Worm (Caenorhabditis elegans) whole organism, early embryonic: ENCODE measurements around the gene F47B8.8.
"Not testable (repeated sequence)": the region's sequence is repeated elsewhere in the genome, so short reads cannot be mapped to it uniquely, and the experiment has no call there.

ENCODE experiments used
- B0310.2 ChIP-seq: sonication (generic microtip); optimal IDR thresholded peaks from 2 replicates; lab custom pipeline; 2016; ENCODE audit warnings: mild to moderate bottlenecking, missing genetic modification characterization, missing compliant biosample characterization
- F13C5.2 ChIP-seq: sonication (generic microtip); optimal IDR thresholded peaks from 2 replicates; lab custom pipeline; 2017; ENCODE audit warnings: mild to moderate bottlenecking, missing genetic modification characterization, inconsistent platforms, missing compliant biosample characterization
- aly-1 ChIP-seq: sonication (generic microtip); optimal IDR thresholded peaks from 2 replicates; lab custom pipeline; 2016; ENCODE audit warnings: missing genetic modification characterization, missing compliant biosample characterization
- ama-1 ChIP-seq: fragments of 150-350 bp; optimal IDR thresholded peaks from 2 replicates; lab custom pipeline; 2014
- ceh-13 ChIP-seq: fragments of 200-800 bp; sonication (Bioruptor generic); optimal IDR thresholded peaks from 2 replicates; lab custom pipeline; 2018; ENCODE audit warnings: mild to moderate bottlenecking, missing genetic modification characterization, missing compliant biosample characterization
- ceh-36 ChIP-seq: sonication (generic microtip); optimal IDR thresholded peaks from 2 replicates; lab custom pipeline; 2016; ENCODE audit warnings: missing genetic modification characterization, inconsistent platforms, missing compliant biosample characterization
- ets-7 ChIP-seq: sonication (generic microtip); optimal IDR thresholded peaks from 2 replicates; lab custom pipeline; 2016; ENCODE audit warnings: missing genotype, missing genetic modification characterization, missing compliant biosample characterization
- flt-1 ChIP-seq: fragments of 200-800 bp; sonication (Bioruptor generic); IDR thresholded peaks from 2 replicates; pipeline ENCODE4 v1.3.6; 2022; ENCODE audit warnings: missing genetic modification characterization, missing compliant biosample characterization
- hmbx-1 ChIP-seq: sonication (generic microtip); optimal IDR thresholded peaks from 2 replicates; lab custom pipeline; 2016; ENCODE audit warnings: mild to moderate bottlenecking, missing genetic modification characterization, missing compliant biosample characterization
- hmg-4 ChIP-seq: fragments of 200-800 bp; sonication (Bioruptor generic); optimal IDR thresholded peaks from 2 replicates; lab custom pipeline; 2018; ENCODE audit warnings: mild to moderate bottlenecking, missing genetic modification characterization, missing compliant biosample characterization
- hnd-1 ChIP-seq: sonication (generic microtip); optimal IDR thresholded peaks from 2 replicates; lab custom pipeline; 2016; ENCODE audit warnings: missing genetic modification characterization, missing compliant biosample characterization
- pes-1 ChIP-seq: fragments of 200-800 bp; sonication (Bioruptor generic); IDR thresholded peaks from 2 replicates; pipeline ENCODE4 v1.3.6; 2022; ENCODE audit warnings: missing genetic modification reagents, missing genetic modification characterization, missing compliant biosample characterization
- scrt-1 ChIP-seq: fragments of 200-800 bp; sonication (Bioruptor generic); IDR thresholded peaks from 2 replicates; pipeline ENCODE4 v1.3.6; 2022; ENCODE audit warnings: missing genetic modification characterization, missing compliant biosample characterization
- sea-1 ChIP-seq: fragments of 200-800 bp; sonication (Bioruptor generic); conservative IDR thresholded peaks from 2 replicates; pipeline ENCODE4 v1.3.6; 2022; ENCODE audit warnings: missing genetic modification characterization, missing compliant biosample characterization
- tbx-11 ChIP-seq: fragments of 200-800 bp; sonication (Bioruptor generic); IDR thresholded peaks from 2 replicates; pipeline ENCODE4 v1.3.6; 2022; ENCODE audit warnings: missing genetic modification characterization, missing compliant biosample characterization
- tbx-37 ChIP-seq: fragments of 200-800 bp; sonication (Bioruptor generic); conservative IDR thresholded peaks from 2 replicates; pipeline ENCODE4 v1.3.6; 2022; ENCODE audit warnings: missing genetic modification reagents, missing genetic modification characterization, missing compliant biosample characterization
- tra-4 ChIP-seq: sonication (generic microtip); optimal IDR thresholded peaks from 2 replicates; lab custom pipeline; 2017; ENCODE audit warnings: missing genetic modification characterization, missing compliant biosample characterization

The F47B8.8 gene

ce11 chrV:14294396-14294795 is 37.1 kb upstream of the F47B8.8 start, which contains the start of gene F14D7.9:
TSS of gene F14D7.9 (plus strand) at chrV:14294696.
- no peak for TF ChIP-seq hmg-4 (GFP tag; lab: Kevin White, UChicago)
- TF ChIP-seq tbx-37 (GFP tag; lab: Robert Waterston, UW): no peak
- TF ChIP-seq hmbx-1 (tag; lab: Kevin White, UChicago): no peak
- TF ChIP-seq B0310.2: no peak
- no peak for TF ChIP-seq scrt-1
- no peak for TF ChIP-seq tbx-11 (GFP tag; lab: Robert Waterston, UW)
- TF ChIP-seq ceh-36: no peak
- no peak for TF ChIP-seq sea-1 (GFP tag; lab: Robert Waterston, UW)
- no peak for TF ChIP-seq ceh-13 (GFP tag; lab: Kevin White, UChicago)
- no peak for TF ChIP-seq hnd-1 (tag; lab: Kevin White, UChicago)
- TF ChIP-seq ets-7 (tag; lab: Kevin White, UChicago): no peak
- TF ChIP-seq aly-1 (tag; lab: Kevin White, UChicago): no peak
- no peak for TF ChIP-seq flt-1
- no peak for TF ChIP-seq F13C5.2 (tag; lab: Kevin White, UChicago)

- TF ChIP-seq ets-7 (tag; lab: Kevin White, UChicago) (no peak), aly-1 (tag; lab: Kevin White, UChicago) (no peak), B0310.2 (no peak), scrt-1 (no peak), hmg-4 (GFP tag; lab: Kevin White, UChicago) (no peak), ama-1 (no peak), tbx-37 (GFP tag; lab: Robert Waterston, UW) (no peak), hmbx-1 (tag; lab: Kevin White, UChicago) (no peak), ceh-36 (no peak), ceh-13 (GFP tag; lab: Kevin White, UChicago) (no peak), sea-1 (GFP tag; lab: Robert Waterston, UW) (no peak)
Measured at ce11 chrV:14296499-14296898, 35.0 kb upstream of the F47B8.8 start, which contains the start of gene F14D7.3. TSS of gene F14D7.3 (plus strand) at chrV:14296799.

DNA sequence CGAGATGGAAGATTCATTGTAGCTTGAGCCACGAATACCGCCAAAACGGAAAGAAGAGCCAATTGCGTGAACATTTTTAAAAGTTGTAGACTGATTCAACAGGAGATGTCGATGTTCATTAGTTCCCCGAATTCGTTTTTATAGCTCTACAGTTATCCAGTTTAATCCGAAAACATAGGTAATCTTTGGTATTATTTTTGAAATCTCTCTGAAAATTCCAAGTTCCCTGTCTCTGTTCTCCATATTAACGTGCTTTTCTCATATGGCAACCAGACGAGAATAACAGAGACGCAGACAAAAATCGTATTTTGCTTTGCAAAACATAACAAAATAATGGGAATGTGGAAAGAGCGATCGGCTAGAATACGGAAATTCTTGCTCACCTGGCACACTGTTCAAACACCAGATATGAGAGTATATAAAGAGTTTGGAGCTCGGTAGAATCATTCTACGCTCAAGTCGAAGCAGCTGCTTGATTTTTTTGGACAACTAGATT is 31.9 kb upstream of the F47B8.8 start, which contains the start of the genes spig-3 and F14D7.12:
spig-3 (minus strand) TSS at position 101 of the 496 bp plus-strand sequence.
F14D7.12 (plus strand) TSS at position 446 of the 496 bp plus-strand sequence.
- TF ChIP-seq ama-1 (no peak), pes-1 (GFP tag; lab: Robert Waterston, UW) (no peak), ceh-36 (no peak), flt-1 (no peak), ceh-13 (GFP tag; lab: Kevin White, UChicago) (no peak), tbx-11 (GFP tag; lab: Robert Waterston, UW) (no peak), tra-4 (tag; lab: Kevin White, UChicago) (no peak), hnd-1 (tag; lab: Kevin White, UChicago) (no peak), aly-1 (tag; lab: Kevin White, UChicago) (no peak), F13C5.2 (tag; lab: Kevin White, UChicago) (no peak), sea-1 (GFP tag; lab: Robert Waterston, UW) (no peak), ets-7 (tag; lab: Kevin White, UChicago) (no peak), hmbx-1 (tag; lab: Kevin White, UChicago) (no peak), hmg-4 (GFP tag; lab: Kevin White, UChicago) (no peak), scrt-1 (no peak)

DNA sequence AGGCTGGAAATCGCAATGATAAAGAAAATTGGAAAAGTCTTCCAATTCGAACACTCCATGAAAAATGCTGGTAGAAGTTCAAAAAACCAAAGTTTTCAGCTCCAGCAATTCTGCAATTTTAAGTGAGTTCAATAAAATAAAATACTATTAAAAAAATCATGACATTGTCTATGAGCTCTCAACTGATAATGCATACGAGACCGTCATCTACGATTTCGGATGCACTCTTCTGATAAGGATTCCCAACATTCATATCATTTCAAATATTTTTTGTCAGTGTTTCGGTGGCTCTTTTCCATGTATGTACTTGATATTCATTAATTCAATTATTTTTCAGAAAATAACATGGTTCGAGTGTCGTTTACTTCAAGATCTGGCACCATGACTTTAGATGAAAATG is 30.5 kb upstream of the F47B8.8 start, which contains the start of gene F14D7.6:
F14D7.6 (plus strand) TSS at position 338 of the 400 bp plus-strand sequence.
- TF ChIP-seq aly-1 (tag; lab: Kevin White, UChicago) (no peak), scrt-1 (no peak), B0310.2 (no peak), sea-1 (GFP tag; lab: Robert Waterston, UW) (no peak), ceh-13 (GFP tag; lab: Kevin White, UChicago) (no peak), hmg-4 (GFP tag; lab: Kevin White, UChicago) (no peak), tra-4 (tag; lab: Kevin White, UChicago) (no peak), F13C5.2 (tag; lab: Kevin White, UChicago) (no peak), tbx-11 (GFP tag; lab: Robert Waterston, UW) (no peak), ama-1 (no peak), ets-7 (tag; lab: Kevin White, UChicago) (no peak), ceh-36 (no peak), hmbx-1 (tag; lab: Kevin White, UChicago) (no peak), tbx-37 (GFP tag; lab: Robert Waterston, UW) (no peak)

DNA sequence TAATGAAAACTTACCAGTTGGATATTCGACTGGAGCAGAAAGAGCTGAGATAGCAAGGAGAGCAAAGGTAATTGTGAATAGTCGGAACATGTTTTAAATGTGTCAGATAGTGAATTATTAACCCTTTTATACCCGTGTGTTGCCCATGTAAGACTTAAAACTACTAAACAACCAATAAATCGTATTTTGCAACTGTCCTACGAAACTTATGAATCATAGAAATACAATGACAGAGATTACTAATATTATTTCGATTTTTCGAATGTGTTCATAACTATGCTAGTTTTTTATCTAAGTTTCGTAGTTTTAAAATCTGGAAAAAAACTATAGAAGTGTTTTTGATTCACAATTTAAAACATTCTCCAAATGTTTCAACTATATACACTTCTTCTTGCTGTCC is 24.8 kb upstream of the F47B8.8 start, which contains the start of gene spig-4:
spig-4 (minus strand) TSS at position 101 of the 400 bp plus-strand sequence.
- TF ChIP-seq ama-1; hmg-4 (GFP tag; lab: Kevin White, UChicago); ceh-36: not testable (repeated sequence)

- TF ChIP-seq ceh-36; ceh-13 (GFP tag; lab: Kevin White, UChicago); flt-1: not testable (repeated sequence)
Measured at ce11 chrV:14308164-14308563, 23.4 kb upstream of the F47B8.8 start, which contains the start of gene spig-5. TSS of gene spig-5 (plus strand) at chrV:14308464.

- TF ChIP-seq B0310.2; scrt-1; hmg-4 (GFP tag; lab: Kevin White, UChicago): not testable (repeated sequence)
Measured at ce11 chrV:14309632-14310031, 21.9 kb upstream of the F47B8.8 start, which contains the start of gene F14D7.14. TSS of gene F14D7.14 (plus strand) at chrV:14309932.

DNA sequence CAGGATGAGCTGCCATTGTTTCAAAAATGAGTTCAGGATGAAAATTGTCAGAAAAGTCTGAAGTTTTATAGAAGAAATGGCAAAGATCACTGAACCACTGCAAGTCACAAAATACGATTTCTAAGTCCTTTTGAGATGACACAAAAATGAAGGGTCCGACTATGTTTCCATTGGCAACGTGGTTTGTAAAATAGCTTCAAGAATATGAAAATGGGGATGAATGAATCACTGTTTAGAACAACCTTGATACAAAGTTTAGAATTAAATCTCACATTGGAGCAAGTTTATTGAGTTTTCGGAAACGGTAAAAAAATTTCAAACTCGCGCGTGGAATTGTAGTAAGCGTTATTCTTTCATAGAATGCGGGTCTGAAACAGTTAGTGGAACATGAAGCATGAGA is 20.4 kb upstream of the F47B8.8 start, which contains the start of gene ddn-3:
ddn-3 (minus strand) TSS at position 101 of the 400 bp plus-strand sequence.
- no peak for TF ChIP-seq scrt-1
- no peak for TF ChIP-seq flt-1
- no peak for TF ChIP-seq tbx-11 (GFP tag; lab: Robert Waterston, UW)
- no peak for TF ChIP-seq sea-1 (GFP tag; lab: Robert Waterston, UW)
- TF ChIP-seq ets-7 (tag; lab: Kevin White, UChicago): no peak
- no peak for TF ChIP-seq hmg-4 (GFP tag; lab: Kevin White, UChicago)
- no peak for TF ChIP-seq ceh-13 (GFP tag; lab: Kevin White, UChicago)
- no peak for TF ChIP-seq ama-1
- no peak for TF ChIP-seq ceh-36
- TF ChIP-seq hnd-1 (tag; lab: Kevin White, UChicago): no peak
- no peak for TF ChIP-seq tbx-37 (GFP tag; lab: Robert Waterston, UW)
- TF ChIP-seq pes-1 (GFP tag; lab: Robert Waterston, UW): no peak
- TF ChIP-seq hmbx-1 (tag; lab: Kevin White, UChicago): no peak
- no peak for TF ChIP-seq tra-4 (tag; lab: Kevin White, UChicago)
- TF ChIP-seq aly-1 (tag; lab: Kevin White, UChicago): no peak
- no peak for TF ChIP-seq B0310.2
- no peak for TF ChIP-seq F13C5.2 (tag; lab: Kevin White, UChicago)
